Worm (Caenorhabditis elegans) whole organism, L2 larva: ENCODE results near the gene eas-1.

ENCODE experiments used
- C34F6.9 ChIP-seq: fragments of 150-350 bp; optimal IDR thresholded peaks from 2 replicates; lab custom pipeline; 2014; ENCODE audit warnings: missing biosample characterization, missing genetic modification characterization
- F13H6.1 ChIP-seq: sonication (generic microtip); optimal IDR thresholded peaks from 2 replicates; lab custom pipeline; 2016; ENCODE audit warnings: missing genetic modification characterization, missing compliant biosample characterization
- R02D3.7 ChIP-seq: fragments of 150-350 bp; optimal IDR thresholded peaks from 2 replicates; lab custom pipeline; 2014; ENCODE audit warnings: missing biosample characterization, missing genetic modification characterization
- Y55F3AM.14 ChIP-seq: fragments of 200-800 bp; sonication (Bioruptor generic); optimal IDR thresholded peaks from 2 replicates; lab custom pipeline; 2018; ENCODE audit warnings: mild to moderate bottlenecking, missing genetic modification characterization, missing compliant biosample characterization
- ZK546.5 ChIP-seq: sonication (generic microtip); optimal IDR thresholded peaks from 2 replicates; lab custom pipeline; 2017; ENCODE audit warnings: missing biosample characterization, missing genetic modification characterization
- alr-1 ChIP-seq: fragments of 150-350 bp; optimal IDR thresholded peaks from 2 replicates; lab custom pipeline; 2014; ENCODE audit warnings: missing biosample characterization, missing genetic modification characterization
- ama-1 ChIP-seq: fragments of 150-350 bp; optimal IDR thresholded peaks from 2 replicates; lab custom pipeline; 2018; ENCODE audit warnings: inconsistent platforms
- blmp-1 ChIP-seq: sonication (generic microtip); optimal IDR thresholded peaks from 2 replicates; lab custom pipeline; 2017; ENCODE audit warnings: missing genetic modification characterization, mild to moderate bottlenecking, missing compliant biosample characterization, antibody characterized with exemption, moderate library complexity; ENCODE audit not compliant: insufficient read depth
- crh-2 ChIP-seq: sonication (generic microtip); optimal IDR thresholded peaks from 2 replicates; lab custom pipeline; 2017; ENCODE audit warnings: missing biosample characterization, missing genetic modification characterization
- dmd-4 ChIP-seq: sonication (generic microtip); optimal IDR thresholded peaks from 2 replicates; lab custom pipeline; 2017; ENCODE audit warnings: missing biosample characterization, missing genetic modification characterization
- egl-27 ChIP-seq: sonication (generic microtip); optimal IDR thresholded peaks from 3 replicates; lab custom pipeline; 2017; ENCODE audit warnings: missing biosample characterization, missing genetic modification reagents, missing genetic modification characterization
- elt-1 ChIP-seq: fragments of 150-350 bp; optimal IDR thresholded peaks from 2 replicates; lab custom pipeline; 2014; ENCODE audit warnings: missing biosample characterization, missing genetic modification characterization
- fos-1 ChIP-seq: fragments of 150-350 bp; optimal IDR thresholded peaks from 2 replicates; lab custom pipeline; 2014; ENCODE audit warnings: missing biosample characterization, missing genetic modification characterization
- gmeb-1 ChIP-seq: fragments of 150-350 bp; optimal IDR thresholded peaks from 2 replicates; lab custom pipeline; 2014; ENCODE audit warnings: missing biosample characterization, missing genetic modification characterization
- lin-11 ChIP-seq: fragments of 150-350 bp; sonication (generic microtip); optimal IDR thresholded peaks from 2 replicates; lab custom pipeline; 2014; ENCODE audit warnings: missing biosample characterization, missing genetic modification characterization, inconsistent platforms, mixed read lengths
- lin-13 ChIP-seq: fragments of 150-350 bp; optimal IDR thresholded peaks from 2 replicates; lab custom pipeline; 2014; ENCODE audit warnings: missing biosample characterization, missing genetic modification reagents, missing genetic modification characterization
- lin-39 ChIP-seq: fragments of 150-350 bp; optimal IDR thresholded peaks from 2 replicates; lab custom pipeline; 2014; ENCODE audit warnings: missing biosample characterization, missing genetic modification reagents, missing genetic modification characterization
- lsy-2 ChIP-seq, 2 experiments: fragments of 150-350 bp in 1 of 2; sonication (generic microtip) in 1 of 2; optimal IDR thresholded peaks; 2 replicates each; lab custom pipeline; 2014 to 2017; ENCODE audit warnings: missing biosample characterization in 2 of 2, missing genetic modification characterization in 2 of 2
- mab-5 ChIP-seq: fragments of 150-350 bp; optimal IDR thresholded peaks from 2 replicates; lab custom pipeline; 2014; ENCODE audit warnings: missing biosample characterization, missing genetic modification characterization
- mbf-1 ChIP-seq: sonication (generic microtip); optimal IDR thresholded peaks from 2 replicates; lab custom pipeline; 2017; ENCODE audit warnings: missing biosample characterization, missing genetic modification characterization
- mdl-1 ChIP-seq, 2 experiments: fragments of 150-350 bp in 1 of 2; sonication (generic microtip) in 1 of 2; optimal IDR thresholded peaks; 2 replicates each; lab custom pipeline; 2017; ENCODE audit warnings: missing biosample characterization in 2 of 2, missing genetic modification characterization in 2 of 2
- nhr-10 ChIP-seq: sonication (generic microtip); optimal IDR thresholded peaks from 2 replicates; lab custom pipeline; 2017; ENCODE audit warnings: missing biosample characterization, missing genetic modification characterization
- nhr-11 ChIP-seq: fragments of 150-350 bp; optimal IDR thresholded peaks from 2 replicates; lab custom pipeline; 2014; ENCODE audit warnings: missing biosample characterization, missing genetic modification characterization
- nhr-12 ChIP-seq: fragments of 150-350 bp; optimal IDR thresholded peaks from 2 replicates; lab custom pipeline; 2014; ENCODE audit warnings: missing biosample characterization, missing genetic modification characterization
- nhr-129 ChIP-seq: fragments of 150-350 bp; optimal IDR thresholded peaks from 2 replicates; lab custom pipeline; 2014; ENCODE audit warnings: missing biosample characterization, missing genetic modification characterization
- nhr-21 ChIP-seq: fragments of 150-350 bp; optimal IDR thresholded peaks from 2 replicates; lab custom pipeline; 2014; ENCODE audit warnings: missing biosample characterization, missing genetic modification characterization
- nhr-23 ChIP-seq: fragments of 150-350 bp; optimal IDR thresholded peaks from 2 replicates; lab custom pipeline; 2014; ENCODE audit warnings: missing biosample characterization, missing genetic modification reagents, missing genetic modification characterization
- nhr-237 ChIP-seq: fragments of 150-350 bp; optimal IDR thresholded peaks from 2 replicates; lab custom pipeline; 2014; ENCODE audit warnings: missing biosample characterization, missing genetic modification characterization
- nhr-25 ChIP-seq: fragments of 150-350 bp; sonication (generic microtip); optimal IDR thresholded peaks from 3 replicates; lab custom pipeline; 2014; ENCODE audit warnings: missing biosample characterization, missing genetic modification characterization
- nhr-6 ChIP-seq: fragments of 150-350 bp; optimal IDR thresholded peaks from 2 replicates; lab custom pipeline; 2014; ENCODE audit warnings: missing biosample characterization, missing genetic modification characterization
- nhr-77 ChIP-seq: fragments of 150-350 bp; optimal IDR thresholded peaks from 2 replicates; lab custom pipeline; 2014; ENCODE audit warnings: missing biosample characterization, missing genetic modification characterization
- peb-1 ChIP-seq: fragments of 150-350 bp; optimal IDR thresholded peaks from 2 replicates; lab custom pipeline; 2014; ENCODE audit warnings: missing biosample characterization, missing genetic modification characterization
- sem-4 ChIP-seq: fragments of 150-350 bp; optimal IDR thresholded peaks from 2 replicates; lab custom pipeline; 2014; ENCODE audit warnings: missing biosample characterization, missing genetic modification reagents, missing genetic modification characterization
- skn-1 ChIP-seq: sonication (generic microtip); optimal IDR thresholded peaks from 2 replicates; lab custom pipeline; 2017; ENCODE audit warnings: missing biosample characterization, missing genetic modification characterization
- sma-3 ChIP-seq: sonication (generic microtip); optimal IDR thresholded peaks from 2 replicates; lab custom pipeline; 2016; ENCODE audit warnings: missing genetic modification reagents, missing genetic modification characterization, missing compliant biosample characterization
- sma-9 ChIP-seq, 2 experiments: fragments of 150-350 bp in 1 of 2; sonication (generic microtip) in 1 of 2; optimal IDR thresholded peaks; 2 replicates each; lab custom pipeline; 2014 to 2016; ENCODE audit warnings: missing genetic modification characterization in 2 of 2, mild to moderate bottlenecking in 1 of 2, missing biosample characterization in 1 of 2, missing compliant biosample characterization in 1 of 2, missing genetic modification reagents in 1 of 2, moderate library complexity in 1 of 2
- snpc-4 ChIP-seq: fragments of 150-350 bp; optimal IDR thresholded peaks from 2 replicates; lab custom pipeline; 2014; ENCODE audit warnings: missing biosample characterization, missing genetic modification characterization
- unc-55 ChIP-seq: fragments of 150-350 bp; sonication (generic microtip); optimal IDR thresholded peaks from 3 replicates; lab custom pipeline; 2014; ENCODE audit warnings: missing biosample characterization, missing genetic modification reagents, missing genetic modification characterization
- unc-62 ChIP-seq: fragments of 150-350 bp; optimal IDR thresholded peaks from 2 replicates; lab custom pipeline; 2014; ENCODE audit warnings: missing biosample characterization, missing genetic modification reagents, missing genetic modification characterization
- ztf-1 ChIP-seq: fragments of 200-800 bp; sonication (Bioruptor generic); conservative IDR thresholded peaks from 2 replicates; pipeline ENCODE4 v1.3.6; 2022; ENCODE audit warnings: missing genetic modification characterization, missing compliant biosample characterization
- ztf-11 ChIP-seq: sonication (generic microtip); optimal IDR thresholded peaks from 2 replicates; lab custom pipeline; 2017; ENCODE audit warnings: missing biosample characterization, missing genetic modification characterization

The eas-1 gene

DNA sequence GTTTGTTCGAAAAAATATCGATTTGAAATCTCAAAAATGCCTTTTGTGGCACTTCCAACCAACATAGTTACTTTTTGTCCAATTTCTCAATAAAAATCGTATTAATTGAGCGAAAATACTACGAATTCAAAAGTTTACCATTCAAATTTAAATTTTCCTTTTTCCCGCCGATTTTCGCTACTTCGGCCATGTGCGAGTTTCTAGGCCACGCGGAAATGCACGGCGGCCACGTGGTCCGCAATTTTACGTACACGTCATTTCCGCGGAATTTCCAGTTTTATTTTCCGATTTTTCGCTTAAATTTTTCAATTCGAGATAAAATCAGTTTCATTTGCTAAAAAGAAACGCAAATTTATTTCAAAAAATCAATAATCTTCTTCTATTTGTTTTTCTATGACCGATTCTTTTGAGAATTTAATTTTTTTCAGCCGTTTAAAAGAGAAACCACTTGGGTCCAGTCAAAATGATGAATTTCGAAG, at the start of gene eas-1:
Gene eas-1, plus strand, starts transcription at position 429 of the 479 bp plus-strand sequence.
- TF ChIP-seq R02D3.7 (tag; lab: Kevin White, UChicago) = no peak
- TF ChIP-seq mdl-1 (tag; optimal IDR thresholded peaks at IDR 0.05; lab: Kevin White, UChicago) = peak; percentile 73 to 88
- peak; percentile 65 for TF ChIP-seq F13H6.1 (tag; lab: Kevin White, UChicago)
- no peak for TF ChIP-seq ztf-11 (tag; lab: Kevin White, UChicago)
- TF ChIP-seq nhr-10 = no peak
- TF ChIP-seq sma-3 (GFP tag; lab: Kevin White, UChicago) = peak; percentile 75
- peak; percentile 95 for TF ChIP-seq crh-2 (tag; lab: Kevin White, UChicago)
- TF ChIP-seq snpc-4 (tag; lab: Kevin White, UChicago) = peak; percentile 28
- no peak for TF ChIP-seq nhr-6 (tag; lab: Kevin White, UChicago)
- peak; percentile 95 for TF ChIP-seq gmeb-1
- TF ChIP-seq lin-13 (GFP tag; lab: Kevin White, UChicago) = peak; percentile 58
- TF ChIP-seq skn-1 (tag; lab: Kevin White, UChicago) = peak; percentile 32
- peak; percentile 35 for TF ChIP-seq mab-5 (tag; lab: Kevin White, UChicago)
- peak; percentile 84 for TF ChIP-seq unc-55 (GFP tag; lab: Kevin White, UChicago)
- TF ChIP-seq egl-27 (tag; lab: Kevin White, UChicago) = no peak
- TF ChIP-seq nhr-77 (tag; lab: Kevin White, UChicago) = no peak
- TF ChIP-seq lsy-2 (tag; optimal IDR thresholded peaks at IDR 0.05; lab: Kevin White, UChicago) = peak; percentile 74 to 90
- TF ChIP-seq C34F6.9 = peak; percentile 86
- peak; percentile 87 for TF ChIP-seq sma-9 (GFP tag; optimal IDR thresholded peaks at IDR 0.05; lab: Kevin White, UChicago)
- TF ChIP-seq sma-9 (tag; optimal IDR thresholded peaks at IDR 0.05; lab: Kevin White, UChicago) = no peak
- no peak for TF ChIP-seq nhr-11
- TF ChIP-seq blmp-1 (tag; lab: Kevin White, UChicago) = peak; percentile 14
- peak; percentile 60 for TF ChIP-seq nhr-21 (tag; lab: Kevin White, UChicago)
- TF ChIP-seq dmd-4 (tag; lab: Kevin White, UChicago) = no peak
- no peak for TF ChIP-seq alr-1 (tag; lab: Kevin White, UChicago)
- TF ChIP-seq nhr-129 (tag; lab: Kevin White, UChicago) = peak; percentile 28
- TF ChIP-seq Y55F3AM.14 (GFP tag; lab: Kevin White, UChicago) = no peak
- TF ChIP-seq lin-11 (tag; lab: Kevin White, UChicago) = peak; percentile 41
- peak; percentile 40 for TF ChIP-seq fos-1 (tag; lab: Kevin White, UChicago)
- no peak for TF ChIP-seq ama-1 (lab: Kevin White, UChicago)
- TF ChIP-seq peb-1 (tag; lab: Kevin White, UChicago) = no peak
- no peak for TF ChIP-seq elt-1 (tag; lab: Kevin White, UChicago)
- TF ChIP-seq lin-39 = no peak
- no peak for TF ChIP-seq nhr-12
- TF ChIP-seq nhr-25 = peak; percentile 75
- TF ChIP-seq mbf-1 (tag; lab: Kevin White, UChicago) = no peak
- TF ChIP-seq ZK546.5 (tag; lab: Kevin White, UChicago) = peak; percentile 27
- TF ChIP-seq sem-4 (tag; lab: Kevin White, UChicago) = peak; percentile 39
- TF ChIP-seq ztf-1 (GFP tag; lab: Robert Waterston, UW) = no peak

DNA sequence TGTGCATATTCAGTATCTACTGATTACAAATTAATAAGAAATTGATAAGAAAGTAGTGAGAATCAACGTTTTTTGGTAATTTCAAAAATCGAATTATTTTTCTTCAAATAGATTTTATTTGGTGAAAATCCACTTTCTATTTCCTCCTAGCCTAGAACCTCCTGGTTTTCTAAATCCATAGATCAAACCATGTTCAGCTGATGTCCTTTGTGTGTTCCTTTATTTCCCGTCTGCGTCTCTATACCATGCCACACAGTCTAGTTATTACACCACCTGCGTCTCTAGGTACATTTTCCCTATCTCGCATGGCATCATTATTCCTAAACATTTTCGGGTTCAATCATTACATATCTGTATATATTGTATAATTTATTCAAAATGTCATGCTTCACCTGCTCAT, 47.1 kb upstream of the eas-1 start, which contains the start of gene F10G7.5:
Gene F10G7.5, plus strand, starts transcription at position 286 of the 400 bp plus-strand sequence.
- TF ChIP-seq F13H6.1 (tag; lab: Kevin White, UChicago) = peak; percentile 11
- TF ChIP-seq nhr-11 = no peak
- peak; percentile 27 for TF ChIP-seq sma-9 (GFP tag; optimal IDR thresholded peaks at IDR 0.05; lab: Kevin White, UChicago)
- TF ChIP-seq sma-9 (tag; optimal IDR thresholded peaks at IDR 0.05; lab: Kevin White, UChicago) = no peak
- peak in 1 of 2 experiments; percentile 60 for TF ChIP-seq lsy-2 (tag; optimal IDR thresholded peaks at IDR 0.05; lab: Kevin White, UChicago)
- TF ChIP-seq C34F6.9 = peak; percentile 42
- no peak for TF ChIP-seq blmp-1 (tag; lab: Kevin White, UChicago)
- TF ChIP-seq nhr-237 (tag; lab: Kevin White, UChicago) = no peak
- no peak for TF ChIP-seq lin-13 (GFP tag; lab: Kevin White, UChicago)
- TF ChIP-seq unc-62 (GFP tag; lab: Kevin White, UChicago) = no peak
- TF ChIP-seq nhr-23 (tag; lab: Kevin White, UChicago) = no peak
- peak in 1 of 2 experiments; percentile 8 for TF ChIP-seq mdl-1 (tag; optimal IDR thresholded peaks at IDR 0.05; lab: Kevin White, UChicago)
- TF ChIP-seq crh-2 (tag; lab: Kevin White, UChicago) = peak; percentile 17
- peak; percentile 49 for TF ChIP-seq fos-1 (tag; lab: Kevin White, UChicago)
